Worm (Caenorhabditis elegans) whole organism, L4 larva: ENCODE measurements around the gene K09A9.8.

ENCODE experiments used
- D1046.2 ChIP-seq: fragments of 200-800 bp; sonication (Bioruptor generic); IDR thresholded peaks from 2 replicates; pipeline ENCODE4 v1.3.6; 2022; ENCODE audit warnings: missing genetic modification characterization, missing compliant biosample characterization
- T26A8.4 ChIP-seq: fragments of 200-800 bp; sonication (Bioruptor generic); IDR thresholded peaks from 2 replicates; pipeline ENCODE4 v1.3.6; 2022; ENCODE audit warnings: missing genetic modification characterization, missing compliant biosample characterization
- Y48G9A.11 ChIP-seq: fragments of 200-800 bp; sonication (Bioruptor generic); IDR thresholded peaks from 2 replicates; pipeline ENCODE4 v1.3.6; 2022; ENCODE audit warnings: missing genetic modification reagents, missing genetic modification characterization, missing compliant biosample characterization
- ama-1 ChIP-seq: fragments of 150-350 bp; optimal IDR thresholded peaks from 2 replicates; lab custom pipeline; 2014; ENCODE audit warnings: inconsistent platforms, mixed read lengths
- attf-4 ChIP-seq: sonication (generic microtip); optimal IDR thresholded peaks from 3 replicates; lab custom pipeline; 2017; ENCODE audit warnings: missing biosample characterization, missing genetic modification characterization
- ceh-32 ChIP-seq: sonication (generic microtip); optimal IDR thresholded peaks from 2 replicates; lab custom pipeline; 2016; ENCODE audit warnings: mild to moderate bottlenecking, missing genetic modification characterization, missing compliant biosample characterization; ENCODE audit not compliant: poor library complexity
- ceh-44 ChIP-seq: fragments of 200-800 bp; sonication (Bioruptor generic); IDR thresholded peaks from 2 replicates; pipeline ENCODE4 v1.3.6; 2022; ENCODE audit warnings: missing genetic modification reagents, missing genetic modification characterization, missing compliant biosample characterization
- ceh-82 ChIP-seq: sonication (generic microtip); optimal IDR thresholded peaks from 2 replicates; lab custom pipeline; 2017; ENCODE audit warnings: missing biosample characterization, missing genetic modification characterization
- daf-16 ChIP-seq, 3 experiments: sonication (generic microtip); optimal IDR thresholded peaks; 2 replicates each; lab custom pipeline; 2016 to 2017; ENCODE audit warnings: missing genetic modification characterization in 3 of 3, missing genetic modification reagents in 3 of 3, mild to moderate bottlenecking in 2 of 3, missing compliant biosample characterization in 2 of 3, missing biosample characterization in 1 of 3, moderate library complexity in 1 of 3
- daf-8 ChIP-seq: fragments of 200-800 bp; sonication (Bioruptor generic); IDR thresholded peaks from 2 replicates; pipeline ENCODE4 v1.3.6; 2022; ENCODE audit warnings: missing genetic modification characterization, missing compliant biosample characterization
- dmd-6 ChIP-seq: fragments of 200-800 bp; sonication (Bioruptor generic); IDR thresholded peaks from 2 replicates; pipeline ENCODE4 v1.3.6; 2022; ENCODE audit warnings: missing genetic modification reagents, missing genetic modification characterization, missing compliant biosample characterization
- hlh-30 ChIP-seq: sonication (generic microtip); optimal IDR thresholded peaks from 2 replicates; lab custom pipeline; 2017; ENCODE audit warnings: antibody characterized with exemption, mild to moderate bottlenecking, missing genetic modification characterization, missing compliant biosample characterization; ENCODE audit not compliant: insufficient read depth
- lin-1 ChIP-seq: fragments of 200-800 bp; sonication (Bioruptor generic); IDR thresholded peaks from 2 replicates; pipeline ENCODE4 v1.3.6; 2022; ENCODE audit warnings: missing genetic modification reagents, missing genetic modification characterization, missing compliant biosample characterization
- mep-1 ChIP-seq: fragments of 150-350 bp; sonication (generic microtip); optimal IDR thresholded peaks from 3 replicates; lab custom pipeline; 2014; ENCODE audit warnings: missing biosample characterization, missing genetic modification characterization
- nhr-11 ChIP-seq: fragments of 150-350 bp; optimal IDR thresholded peaks from 2 replicates; lab custom pipeline; 2014; ENCODE audit warnings: missing biosample characterization, missing genetic modification characterization
- nhr-28 ChIP-seq: fragments of 150-350 bp; optimal IDR thresholded peaks from 2 replicates; lab custom pipeline; 2014; ENCODE audit warnings: missing biosample characterization, missing genetic modification characterization
- nhr-6 ChIP-seq: fragments of 150-350 bp; optimal IDR thresholded peaks from 2 replicates; lab custom pipeline; 2014; ENCODE audit warnings: missing biosample characterization, missing genetic modification characterization
- nhr-76 ChIP-seq: fragments of 150-350 bp; optimal IDR thresholded peaks from 2 replicates; lab custom pipeline; 2014; ENCODE audit warnings: missing biosample characterization, missing genetic modification characterization
- sdz-12 ChIP-seq: fragments of 200-800 bp; sonication (Bioruptor generic); optimal IDR thresholded peaks from 2 replicates; lab custom pipeline; 2018; ENCODE audit warnings: mild to moderate bottlenecking, missing genetic modification characterization, missing compliant biosample characterization
- set-16 ChIP-seq: fragments of 200-800 bp; sonication (Bioruptor generic); IDR thresholded peaks from 2 replicates; pipeline ENCODE4 v1.3.6; 2022; ENCODE audit warnings: missing genetic modification reagents, missing genetic modification characterization, missing compliant biosample characterization
- spr-3 ChIP-seq: fragments of 200-800 bp; sonication (Bioruptor generic); optimal IDR thresholded peaks from 2 replicates; lab custom pipeline; 2018; ENCODE audit warnings: mild to moderate bottlenecking, missing genetic modification characterization, missing compliant biosample characterization
- tra-1 ChIP-seq: fragments of 200-800 bp; sonication (Bioruptor generic); IDR thresholded peaks from 2 replicates; pipeline ENCODE4 v1.3.6; 2022; ENCODE audit warnings: missing genetic modification reagents, missing genetic modification characterization, missing compliant biosample characterization

Gene K09A9.8

DNA sequence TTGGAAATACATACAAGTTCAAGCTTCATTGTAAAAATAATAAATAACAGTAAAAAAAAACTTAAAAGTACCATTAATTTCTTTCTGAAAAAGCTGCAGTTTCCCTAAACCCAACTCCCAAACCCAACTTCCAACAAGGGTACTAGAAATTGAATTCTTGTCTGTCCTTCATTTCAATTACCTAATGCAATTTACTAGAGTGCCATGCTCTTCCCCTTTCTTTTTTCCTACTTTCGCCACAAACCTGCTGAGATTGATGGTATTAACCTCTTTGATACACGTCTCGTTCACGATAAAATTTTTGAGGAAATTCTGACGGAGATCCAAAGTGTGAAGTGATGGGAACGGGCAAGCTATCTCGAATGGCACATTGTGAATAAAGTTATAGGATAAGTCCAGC, 49.1 kb downstream of the K09A9.8 start:
- TF ChIP-seq nhr-11 (tag; lab: Kevin White, UChicago) (no peak), daf-8 (GFP tag; lab: Robert Waterston, UW) (no peak), hlh-30 (tag; lab: Kevin White, UChicago) (no peak), ama-1 (no peak), Y48G9A.11 (GFP tag; lab: Robert Waterston, UW) (no peak), ceh-82 (no peak), dmd-6 (GFP tag; lab: Robert Waterston, UW) (no peak), tra-1 (GFP tag; lab: Robert Waterston, UW) (no peak), nhr-76 (tag; lab: Kevin White, UChicago) (no peak), nhr-6 (tag; lab: Kevin White, UChicago) (no peak), sdz-12 (GFP tag; lab: Kevin White, UChicago) (no peak), ceh-32 (tag; lab: Kevin White, UChicago) (no peak), set-16 (GFP tag; lab: Robert Waterston, UW) (no peak), ceh-44 (GFP tag; lab: Robert Waterston, UW) (no peak), attf-4 (no peak), daf-16 (GFP tag; optimal IDR thresholded peaks at IDR 0.05; lab: Kevin White, UChicago) (no peak), daf-16 (tag; optimal IDR thresholded peaks at IDR 0.05; lab: Kevin White, UChicago) (no peak), spr-3 (GFP tag; lab: Kevin White, UChicago) (no peak), lin-1 (no peak), T26A8.4 (GFP tag; lab: Robert Waterston, UW) (no peak)
- TF ChIP-seq, all 104 proteins: peak for 0

DNA sequence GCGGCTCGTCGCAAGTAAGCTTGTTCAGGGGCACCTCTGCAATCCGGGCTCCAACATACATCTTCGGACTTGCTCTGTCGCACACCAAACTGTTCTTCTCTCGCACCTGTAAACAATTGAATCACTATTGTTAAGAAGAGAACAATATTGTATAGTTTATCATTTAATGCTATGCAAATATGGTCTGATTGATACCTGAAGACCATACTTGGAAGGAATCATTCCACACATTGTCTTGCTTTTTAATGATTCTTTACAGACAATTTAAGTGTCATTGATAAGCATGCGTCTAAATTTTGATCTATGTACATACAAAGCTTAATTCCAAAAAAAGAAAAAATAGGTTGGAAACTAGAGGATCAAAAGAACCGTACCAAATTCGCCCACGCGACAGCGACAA, 50.0 kb downstream of the K09A9.8 start:
- TF ChIP-seq nhr-28 (tag; lab: Kevin White, UChicago), result peak; percentile 1
- no peak for TF ChIP-seq mep-1 (tag; lab: Kevin White, UChicago)
- 0 out of 2 replicates have a peak, but pooled peaks have one; percentile 11 for TF ChIP-seq D1046.2 (GFP tag; lab: Robert Waterston, UW)
- TF ChIP-seq dmd-6 (GFP tag; lab: Robert Waterston, UW), result peak; percentile 12; the same call in 1 of the 2 replicates
- TF ChIP-seq daf-16 (GFP tag; optimal IDR thresholded peaks at IDR 0.05; lab: Kevin White, UChicago), result no peak
- TF ChIP-seq daf-16 (tag; optimal IDR thresholded peaks at IDR 0.05; lab: Kevin White, UChicago), result peak; percentile 20
